Worm (Caenorhabditis elegans) whole organism, L1 larva: ENCODE measurements around the gene cut-4.

ENCODE experiments used
- aha-1 ChIP-seq: fragments of 150-350 bp; optimal IDR thresholded peaks from 2 replicates; lab custom pipeline; 2014; ENCODE audit warnings: missing biosample characterization, missing genetic modification characterization
- fos-1 ChIP-seq: fragments of 150-350 bp; optimal IDR thresholded peaks from 2 replicates; lab custom pipeline; 2014; ENCODE audit warnings: missing biosample characterization, missing genetic modification characterization
- hpl-2 ChIP-seq: fragments of 150-350 bp; optimal IDR thresholded peaks from 2 replicates; lab custom pipeline; 2014; ENCODE audit warnings: missing biosample characterization, missing genetic modification reagents, missing genetic modification characterization
- isw-1 ChIP-seq: fragments of 200-800 bp; sonication (Bioruptor generic); IDR thresholded peaks from 2 replicates; pipeline ENCODE4 v1.3.6; 2022; ENCODE audit warnings: missing genetic modification characterization, missing compliant biosample characterization
- lir-3 ChIP-seq: sonication (generic microtip); optimal IDR thresholded peaks from 2 replicates; lab custom pipeline; 2016; ENCODE audit warnings: mild to moderate bottlenecking, missing genetic modification characterization, moderate library complexity, missing compliant biosample characterization; ENCODE audit not compliant: poor library complexity
- lsy-2 ChIP-seq, 2 experiments: fragments of 150-350 bp; optimal IDR thresholded peaks; 2 replicates each; lab custom pipeline; 2014; ENCODE audit warnings: missing biosample characterization in 2 of 2, missing genetic modification characterization in 2 of 2
- mdl-1 ChIP-seq, 2 experiments: fragments of 150-350 bp; optimal IDR thresholded peaks; 2 replicates each; lab custom pipeline; 2014 to 2017; ENCODE audit warnings: missing biosample characterization in 2 of 2, missing genetic modification characterization in 2 of 2, inconsistent platforms in 1 of 2
- nhr-237 ChIP-seq: fragments of 150-350 bp; optimal IDR thresholded peaks from 2 replicates; lab custom pipeline; 2014; ENCODE audit warnings: missing biosample characterization, missing genetic modification characterization
- nhr-90 ChIP-seq: sonication (generic microtip); optimal IDR thresholded peaks from 2 replicates; lab custom pipeline; 2016; ENCODE audit warnings: mild to moderate bottlenecking, missing genetic modification characterization, missing compliant biosample characterization; ENCODE audit not compliant: poor library complexity
- snu-23 ChIP-seq: sonication (generic microtip); optimal IDR thresholded peaks from 2 replicates; lab custom pipeline; 2016; ENCODE audit warnings: missing genetic modification characterization, missing compliant biosample characterization
- unc-130 ChIP-seq: fragments of 150-350 bp; optimal IDR thresholded peaks from 2 replicates; lab custom pipeline; 2017; ENCODE audit warnings: missing biosample characterization, missing genetic modification characterization, inconsistent platforms
- unc-62 ChIP-seq: fragments of 150-350 bp; optimal IDR thresholded peaks from 2 replicates; lab custom pipeline; 2014; ENCODE audit warnings: missing biosample characterization, missing genetic modification reagents, missing genetic modification characterization
- zag-1 ChIP-seq: fragments of 150-350 bp; optimal IDR thresholded peaks from 2 replicates; lab custom pipeline; 2014; ENCODE audit warnings: missing biosample characterization, missing genetic modification characterization

DNA sequence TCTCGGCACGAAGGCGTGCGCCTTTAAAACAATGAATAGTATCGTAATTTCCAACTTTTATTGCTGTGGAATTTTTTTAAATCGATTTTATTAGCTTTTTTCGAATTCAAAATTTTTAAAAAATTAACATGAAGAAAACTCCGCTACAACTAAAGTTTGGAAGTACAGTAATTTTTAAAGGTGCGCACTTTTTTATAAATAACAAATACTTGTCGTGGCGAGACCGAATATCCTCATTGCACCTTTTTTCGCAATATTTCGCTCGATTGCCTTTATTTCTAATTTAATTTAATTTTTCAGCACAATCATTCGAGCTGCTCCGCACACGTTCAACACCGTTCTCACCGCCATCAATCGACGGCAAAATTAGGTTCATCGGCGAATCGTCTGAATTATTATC lies 45.1 kb upstream of the cut-4 start, which contains the start of the genes T09F3.2 and T09F3.7:
- TF ChIP-seq zag-1 (tag; lab: Kevin White, UChicago) (no peak), unc-130 (no peak), mdl-1 (tag; optimal IDR thresholded peaks at IDR 0.05; lab: Kevin White, UChicago) (no peak), hpl-2 (GFP tag; lab: Kevin White, UChicago) (no peak), aha-1 (tag; lab: Kevin White, UChicago) (no peak), isw-1 (GFP tag; lab: Robert Waterston, UW) (no peak), lsy-2 (tag; optimal IDR thresholded peaks at IDR 0.05; lab: Kevin White, UChicago) (no peak), fos-1 (tag; lab: Kevin White, UChicago) (no peak), snu-23 (GFP tag; lab: Kevin White, UChicago) (no peak), nhr-237 (no peak), lir-3 (tag; lab: Kevin White, UChicago) (no peak), unc-62 (GFP tag; lab: Kevin White, UChicago) (no peak), nhr-90 (tag; lab: Kevin White, UChicago) (no peak)
